Fruit fly (Drosophila melanogaster): Measurements from ENCODE around the gene CG11583.
A peak's percentile ranks its signal among the peaks of the same experiment; 100 is the strongest.

Gene CG11583

dm6 chr3L:4259102-4259558 lies 23.5 kb downstream of the CG11583 start, which contains the start of the genes CG15011 and CG1309 (continued):
- TF ChIP-seq CG10959 (GFP tag; IDR thresholded peaks at IDR 0.05) = peak; percentile 22; the same call in 1 of the 2 replicates
- no peak for TF ChIP-seq eve (GFP tag; optimal IDR thresholded peaks at IDR 0.05)
- TF ChIP-seq CG1024 (GFP tag; IDR thresholded peaks at IDR 0.05) = no peak
- peak; percentile 80 for TF ChIP-seq Mes4 (GFP tag; optimal IDR thresholded peaks at IDR 0.05)
- peak; percentile 17 for TF ChIP-seq TFAM (GFP tag; optimal IDR thresholded peaks at IDR 0.05)
- peak; percentile 91 for TF ChIP-seq CG4617 (GFP tag; optimal IDR thresholded peaks at IDR 0.05; ENCODE audit: borderline replicate concordance)
- TF ChIP-seq Side (GFP tag; optimal IDR thresholded peaks at IDR 0.05) = peak; percentile 80
- peak; percentile 63 for TF ChIP-seq peb (GFP tag; IDR thresholded peaks at IDR 0.05)
- no peak for TF ChIP-seq yki (optimal IDR thresholded peaks at IDR 0.05)
- peak; percentile 85 for TF ChIP-seq zen (tag; optimal IDR thresholded peaks at IDR 0.05)
- peak; percentile 84 for TF ChIP-seq Camta (GFP tag; optimal IDR thresholded peaks at IDR 0.05)
- no peak for TF ChIP-seq usp (GFP tag; optimal IDR thresholded peaks at IDR 0.05)
- peak; percentile 81 for TF ChIP-seq CG10267 (tag; optimal IDR thresholded peaks at IDR 0.05)
- TF ChIP-seq Sin3A (optimal IDR thresholded peaks at IDR 0.05) = peak; percentile 71
- 0 out of 2 replicates have a peak, but pooled peaks have one; percentile 34 for TF ChIP-seq Oaz (GFP tag; IDR thresholded peaks at IDR 0.05)
- peak; percentile 65 for TF ChIP-seq CrebB (tag; optimal IDR thresholded peaks at IDR 0.05)
- TF ChIP-seq ewg (GFP tag; optimal IDR thresholded peaks at IDR 0.05) = peak; percentile 42
- TF ChIP-seq al (GFP tag; IDR thresholded peaks at IDR 0.05) = peak; percentile 78
- TF ChIP-seq Atf6 (GFP tag; IDR thresholded peaks at IDR 0.05) = peak; percentile 70; the same call in 1 of the 2 replicates
- peak; percentile 81 for TF ChIP-seq Sox102F (GFP tag; optimal IDR thresholded peaks at IDR 0.05)
- peak; percentile 76 for TF ChIP-seq CG2116 (GFP tag; optimal IDR thresholded peaks at IDR 0.05)
- TF ChIP-seq Nf-YB (GFP tag; optimal IDR thresholded peaks at IDR 0.05) = peak; percentile 66
- peak; percentile 82 for TF ChIP-seq pb (GFP tag; optimal IDR thresholded peaks at IDR 0.05)
- peak; percentile 39 for TF ChIP-seq CG6654 (GFP tag; optimal IDR thresholded peaks at IDR 0.05)
- TF ChIP-seq CG10979 (tag; optimal IDR thresholded peaks at IDR 0.05) = peak; percentile 81
- peak; percentile 57; the same call in 2 of the 3 replicates for TF ChIP-seq tgo (GFP tag; IDR thresholded peaks at IDR 0.05)
- peak; percentile 86 for TF ChIP-seq pum (GFP tag; optimal IDR thresholded peaks at IDR 0.05)
- TF ChIP-seq corto (GFP tag; optimal IDR thresholded peaks at IDR 0.05) = no peak
- TF ChIP-seq rib (GFP tag; IDR thresholded peaks at IDR 0.05) = 0 out of 2 replicates have a peak, but pooled peaks have one; percentile 35
- no peak for TF ChIP-seq cg (GFP tag; optimal IDR thresholded peaks at IDR 0.05)
- TF ChIP-seq Elba2 (GFP tag; optimal IDR thresholded peaks at IDR 0.05) = peak; percentile 96
- TF ChIP-seq trh (GFP tag; optimal IDR thresholded peaks at IDR 0.05) = peak; percentile 72
- TF ChIP-seq unpg (GFP tag; optimal IDR thresholded peaks at IDR 0.05) = peak; percentile 84
- peak; percentile 75 for TF ChIP-seq D19A (tag; optimal IDR thresholded peaks at IDR 0.05)
- TF ChIP-seq HLH54F (GFP tag; optimal IDR thresholded peaks at IDR 0.05) = peak; percentile 90
- TF ChIP-seq MTF-1 (GFP tag; optimal IDR thresholded peaks at IDR 0.05; ENCODE audit: borderline replicate concordance) = no peak
- peak; percentile 81 for TF ChIP-seq jumu (GFP tag; optimal IDR thresholded peaks at IDR 0.05)
- TF ChIP-seq sna (GFP tag; IDR thresholded peaks at IDR 0.05; ENCODE audit: partially characterized antibody) = no peak
- peak; percentile 91 for TF ChIP-seq chn (GFP tag; optimal IDR thresholded peaks at IDR 0.05)
- TF ChIP-seq bab2 (GFP tag; optimal IDR thresholded peaks at IDR 0.05) = peak; percentile 87
- peak; percentile 71 for TF ChIP-seq CG1233 (GFP tag; optimal IDR thresholded peaks at IDR 0.05)
- TF ChIP-seq CG9437 (GFP tag; optimal IDR thresholded peaks at IDR 0.05) = peak; percentile 63
- TF ChIP-seq CG13296 (GFP tag; optimal IDR thresholded peaks at IDR 0.05) = peak; percentile 78
- no peak for TF ChIP-seq Dip2 (GFP tag; IDR thresholded peaks at IDR 0.05)
- peak; percentile 66 for TF ChIP-seq her (GFP tag; optimal IDR thresholded peaks at IDR 0.05)
- TF ChIP-seq CG7928 (GFP tag; optimal IDR thresholded peaks at IDR 0.05) = peak; percentile 100
- TF ChIP-seq Fer2 (tag; optimal IDR thresholded peaks at IDR 0.05) = peak; percentile 78
- TF ChIP-seq CG14667 (GFP tag; IDR thresholded peaks at IDR 0.05) = peak; percentile 64
- peak; percentile 62 for TF ChIP-seq CG14050 (GFP tag; IDR thresholded peaks at IDR 0.05)
- TF ChIP-seq caup (GFP tag; optimal IDR thresholded peaks at IDR 0.05; ENCODE audit: severe bottlenecking) = peak; percentile 68
- no peak for TF ChIP-seq mld (GFP tag; IDR thresholded peaks at IDR 0.05; ENCODE audit: partially characterized antibody)
